Fruit fly (Drosophila melanogaster): Measurements from ENCODE around the gene CG2747.

DNA sequence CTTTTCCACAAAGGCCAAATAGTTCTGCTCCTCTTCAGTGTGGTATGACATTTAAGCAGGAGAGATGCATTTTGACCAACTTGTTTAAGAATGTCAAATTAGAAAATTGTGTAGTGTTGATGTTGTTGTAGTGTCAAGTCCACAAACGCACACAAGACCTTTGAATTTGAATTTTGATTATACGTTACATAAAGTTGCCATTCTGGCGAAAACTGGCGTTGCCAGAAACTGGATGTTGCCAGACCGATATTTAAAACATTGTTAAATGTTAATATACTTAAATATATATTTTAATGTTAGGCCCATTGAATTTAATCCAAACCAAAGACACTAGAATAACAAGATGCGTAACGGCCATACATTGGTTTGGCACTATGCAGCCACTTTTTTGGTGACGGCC, 57.5 kb downstream of the CG2747 start:
- TF ChIP-seq EcR (GFP tag; optimal IDR thresholded peaks at IDR 0.05): no peak
- TF ChIP-seq usp (GFP tag; optimal IDR thresholded peaks at IDR 0.05): no peak
- no peak for TF ChIP-seq Dll (optimal IDR thresholded peaks at IDR 0.05)
- no peak for TF ChIP-seq psq (optimal IDR thresholded peaks at IDR 0.05)
- no peak for TF ChIP-seq CG8478 (optimal IDR thresholded peaks at IDR 0.05)

Measured in whole organism.